Fruit fly (Drosophila melanogaster): Measurements from ENCODE around the gene CG5885.
A peak's percentile ranks its signal among the peaks of the same experiment; 100 is the strongest.

DNA sequence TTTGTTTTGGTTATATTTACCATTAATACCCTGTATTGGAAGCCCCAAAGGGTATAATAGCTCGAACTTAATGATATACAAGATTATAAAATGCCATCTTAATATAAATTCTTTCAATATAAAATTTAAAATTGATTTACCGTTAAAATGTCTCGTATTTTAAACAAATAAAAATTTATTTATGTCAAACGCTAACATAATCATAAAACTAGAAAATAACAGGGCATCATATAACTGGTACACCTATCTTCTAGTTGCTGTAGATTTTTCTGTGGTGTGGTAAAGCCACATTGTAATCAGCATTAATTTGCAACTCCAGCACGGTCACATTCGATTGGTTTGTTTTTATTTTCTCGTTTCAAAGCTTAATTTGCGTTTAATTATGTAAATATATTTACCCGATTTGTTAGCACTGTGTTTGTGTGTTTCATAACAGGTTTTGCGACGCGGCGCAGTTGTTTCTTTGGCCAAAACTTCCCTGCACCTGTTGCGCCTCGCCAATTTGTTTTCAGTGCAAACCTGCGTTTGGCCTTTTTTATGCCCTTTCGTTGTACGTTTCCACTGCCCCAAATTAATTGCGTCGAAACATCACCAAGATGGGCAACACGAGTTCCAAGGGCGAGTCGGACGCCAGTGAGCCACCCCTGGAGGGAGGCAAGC is 39.0 kb upstream of the CG5885 start, which contains the start of the genes CG4658 and CG5846:
- TF ChIP-seq Sox15 (GFP tag; optimal IDR thresholded peaks at IDR 0.05) (peak; percentile 86), Gug (GFP tag; IDR thresholded peaks at IDR 0.05) (peak; percentile 93), Hr39 (GFP tag; optimal IDR thresholded peaks at IDR 0.05) (peak; percentile 90), Sox102F (GFP tag; optimal IDR thresholded peaks at IDR 0.05) (peak; percentile 90), pdm3 (GFP tag; optimal IDR thresholded peaks at IDR 0.05) (peak; percentile 95), spab (GFP tag; optimal IDR thresholded peaks at IDR 0.05) (no peak), Smox (GFP tag; optimal IDR thresholded peaks at IDR 0.05) (peak; percentile 93), Eip93F (GFP tag; optimal IDR thresholded peaks at IDR 0.05) (no peak), eg (GFP tag; IDR thresholded peaks at IDR 0.05) (peak; percentile 96), Met (GFP tag; optimal IDR thresholded peaks at IDR 0.05) (peak; percentile 96), acj6 (GFP tag; optimal IDR thresholded peaks at IDR 0.05) (peak; percentile 93), CG6792 (GFP tag; optimal IDR thresholded peaks at IDR 0.05) (peak; percentile 93), CG31627 (GFP tag; optimal IDR thresholded peaks at IDR 0.05) (peak; percentile 93)

Measured in whole organism, prepupa.